Worm (Caenorhabditis elegans): ENCODE measurements around the gene W02D7.12.

W02D7.12 gene

DNA sequence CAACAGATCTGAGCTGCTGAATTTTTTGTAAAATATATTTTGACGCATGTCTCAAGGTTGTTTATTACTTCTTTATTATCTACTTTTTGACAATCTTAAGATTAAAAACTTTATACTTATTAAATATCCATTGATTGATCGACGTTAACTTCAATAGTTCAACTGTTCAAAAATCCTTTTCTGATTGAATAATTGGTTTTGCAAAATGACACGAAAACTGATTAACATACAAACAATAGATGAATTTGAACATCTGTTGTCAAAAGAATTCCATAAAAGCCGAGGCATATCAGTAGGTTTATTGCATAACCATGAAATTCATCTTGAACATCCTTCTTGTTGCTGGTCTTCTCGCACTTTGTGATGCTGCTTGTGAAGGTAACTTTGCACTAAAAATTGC, at the start of gene W02D7.12:
TSS of gene W02D7.12 (plus strand) at position 301 of the 400 bp plus-strand sequence.
- TF ChIP-seq hmbx-1 (tag; optimal IDR thresholded peaks at IDR 0.05) (no peak), tbx-11 (GFP tag; IDR thresholded peaks at IDR 0.05) (no peak), tra-4 (tag; optimal IDR thresholded peaks at IDR 0.05) (no peak), aly-1 (tag; optimal IDR thresholded peaks at IDR 0.05) (no peak), pes-1 (GFP tag; IDR thresholded peaks at IDR 0.05) (no peak), flt-1 (GFP tag; IDR thresholded peaks at IDR 0.05) (no peak)

ce11 chrV:8262212-8262611, 49.1 kb upstream of the W02D7.12 start:
- no peak for TF ChIP-seq aly-1 (tag; optimal IDR thresholded peaks at IDR 0.05)
- TF ChIP-seq hnd-1 (tag; optimal IDR thresholded peaks at IDR 0.05): no peak
- no peak for TF ChIP-seq ceh-13 (GFP tag; optimal IDR thresholded peaks at IDR 0.05)
- TF ChIP-seq sea-1 (GFP tag; conservative IDR thresholded peaks at IDR 0.05): no peak
- no peak for TF ChIP-seq ets-7 (tag; optimal IDR thresholded peaks at IDR 0.05)
- TF ChIP-seq tbx-11 (GFP tag; IDR thresholded peaks at IDR 0.05): no peak
- TF ChIP-seq flt-1 (GFP tag; IDR thresholded peaks at IDR 0.05): no peak
- no peak for TF ChIP-seq hmbx-1 (tag; optimal IDR thresholded peaks at IDR 0.05)
- no peak for TF ChIP-seq tbx-37 (GFP tag; conservative IDR thresholded peaks at IDR 0.05)
- no peak for TF ChIP-seq ceh-36 (tag; optimal IDR thresholded peaks at IDR 0.05)
- TF ChIP-seq B0310.2 (tag; optimal IDR thresholded peaks at IDR 0.05): no peak
- TF ChIP-seq hmg-4 (GFP tag; optimal IDR thresholded peaks at IDR 0.05): no peak
- TF ChIP-seq F13C5.2 (tag; optimal IDR thresholded peaks at IDR 0.05): no peak

DNA sequence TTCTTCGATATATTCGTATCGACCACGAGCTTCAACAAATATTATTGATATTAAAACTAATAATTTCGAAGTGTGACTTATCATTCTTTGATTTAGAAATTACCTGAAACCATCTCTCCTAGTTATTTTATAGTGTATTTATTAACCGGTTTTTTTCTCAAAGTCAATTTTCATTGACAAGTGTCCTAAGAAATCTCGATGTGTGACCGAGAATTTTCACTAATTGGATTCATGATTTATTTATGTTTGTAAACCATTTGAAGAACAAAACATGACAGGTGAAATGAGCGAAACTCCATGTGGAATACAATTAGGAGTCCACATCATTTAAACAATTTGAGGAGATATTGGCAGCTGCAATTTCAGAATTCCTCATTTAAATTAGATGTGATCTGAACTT, 47.8 kb upstream of the W02D7.12 start, which contains the start of gene C16D9.8:
TSS of gene C16D9.8 (minus strand) at position 101 of the 400 bp plus-strand sequence.
- no peak for TF ChIP-seq B0310.2 (tag; optimal IDR thresholded peaks at IDR 0.05)
- no peak for TF ChIP-seq F13C5.2 (tag; optimal IDR thresholded peaks at IDR 0.05)
- TF ChIP-seq ama-1 (optimal IDR thresholded peaks at IDR 0.05): no peak
- TF ChIP-seq aly-1 (tag; optimal IDR thresholded peaks at IDR 0.05): no peak
- no peak for TF ChIP-seq ceh-36 (tag; optimal IDR thresholded peaks at IDR 0.05)

- no peak for TF ChIP-seq ceh-13 (GFP tag; optimal IDR thresholded peaks at IDR 0.05)
- no peak for TF ChIP-seq aly-1 (tag; optimal IDR thresholded peaks at IDR 0.05)
- no peak for TF ChIP-seq flt-1 (GFP tag; IDR thresholded peaks at IDR 0.05)
- TF ChIP-seq tbx-11 (GFP tag; IDR thresholded peaks at IDR 0.05): no peak
- TF ChIP-seq pes-1 (GFP tag; IDR thresholded peaks at IDR 0.05): no peak
- TF ChIP-seq ceh-36 (tag; optimal IDR thresholded peaks at IDR 0.05): no peak
- no peak for TF ChIP-seq scrt-1 (GFP tag; IDR thresholded peaks at IDR 0.05)
- TF ChIP-seq hnd-1 (tag; optimal IDR thresholded peaks at IDR 0.05): no peak
- no peak for TF ChIP-seq F13C5.2 (tag; optimal IDR thresholded peaks at IDR 0.05)
- no peak for TF ChIP-seq hmbx-1 (tag; optimal IDR thresholded peaks at IDR 0.05)
- no peak for TF ChIP-seq ets-7 (tag; optimal IDR thresholded peaks at IDR 0.05)
- no peak for TF ChIP-seq tra-4 (tag; optimal IDR thresholded peaks at IDR 0.05)
- no peak for TF ChIP-seq B0310.2 (tag; optimal IDR thresholded peaks at IDR 0.05)
- no peak for TF ChIP-seq ama-1 (optimal IDR thresholded peaks at IDR 0.05)
- TF ChIP-seq tbx-37 (GFP tag; conservative IDR thresholded peaks at IDR 0.05): no peak
- no peak for TF ChIP-seq hmg-4 (GFP tag; optimal IDR thresholded peaks at IDR 0.05)
- no peak for TF ChIP-seq sea-1 (GFP tag; conservative IDR thresholded peaks at IDR 0.05)
Measured at ce11 chrV:8263941-8264340, 47.4 kb upstream of the W02D7.12 start, which contains the start of gene C16D9.9. C16D9.9 (plus strand) TSS chrV:8264241.

DNA sequence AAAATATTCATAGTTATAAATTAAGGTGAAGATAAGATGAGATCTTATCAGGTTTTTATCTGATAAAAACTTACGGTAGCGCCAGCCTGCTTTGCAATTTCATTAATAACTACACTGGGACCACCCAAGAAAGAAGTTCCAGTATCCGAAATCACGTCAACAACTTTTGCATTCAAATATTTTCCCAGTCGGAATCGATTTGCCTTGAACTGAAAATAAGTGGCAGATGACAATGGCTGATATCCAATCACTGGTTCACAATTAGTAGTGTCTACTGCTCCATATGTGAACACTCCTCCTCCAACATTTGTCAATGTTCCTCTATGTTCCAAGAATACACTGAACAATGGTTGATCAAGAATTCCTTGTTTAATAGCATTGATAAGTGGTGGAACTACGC, 45.1 kb upstream of the W02D7.12 start, which contains the start of gene F21F8.5:
TSS of gene F21F8.5 (minus strand) at position 101 of the 400 bp plus-strand sequence.
- no peak for TF ChIP-seq B0310.2 (tag; optimal IDR thresholded peaks at IDR 0.05)
- no peak for TF ChIP-seq flt-1 (GFP tag; IDR thresholded peaks at IDR 0.05)
- TF ChIP-seq tra-4 (tag; optimal IDR thresholded peaks at IDR 0.05): no peak
- TF ChIP-seq ceh-36 (tag; optimal IDR thresholded peaks at IDR 0.05): no peak
- TF ChIP-seq tbx-37 (GFP tag; conservative IDR thresholded peaks at IDR 0.05): no peak
- TF ChIP-seq hmg-4 (GFP tag; optimal IDR thresholded peaks at IDR 0.05): no peak
- no peak for TF ChIP-seq ama-1 (optimal IDR thresholded peaks at IDR 0.05)
- no peak for TF ChIP-seq scrt-1 (GFP tag; IDR thresholded peaks at IDR 0.05)
- no peak for TF ChIP-seq hmbx-1 (tag; optimal IDR thresholded peaks at IDR 0.05)
- no peak for TF ChIP-seq sea-1 (GFP tag; conservative IDR thresholded peaks at IDR 0.05)
- TF ChIP-seq tbx-11 (GFP tag; IDR thresholded peaks at IDR 0.05): no peak
- no peak for TF ChIP-seq ceh-13 (GFP tag; optimal IDR thresholded peaks at IDR 0.05)
- TF ChIP-seq ets-7 (tag; optimal IDR thresholded peaks at IDR 0.05): no peak
- no peak for TF ChIP-seq pes-1 (GFP tag; IDR thresholded peaks at IDR 0.05)
- no peak for TF ChIP-seq aly-1 (tag; optimal IDR thresholded peaks at IDR 0.05)
- TF ChIP-seq hnd-1 (tag; optimal IDR thresholded peaks at IDR 0.05): no peak
- no peak for TF ChIP-seq F13C5.2 (tag; optimal IDR thresholded peaks at IDR 0.05)

DNA sequence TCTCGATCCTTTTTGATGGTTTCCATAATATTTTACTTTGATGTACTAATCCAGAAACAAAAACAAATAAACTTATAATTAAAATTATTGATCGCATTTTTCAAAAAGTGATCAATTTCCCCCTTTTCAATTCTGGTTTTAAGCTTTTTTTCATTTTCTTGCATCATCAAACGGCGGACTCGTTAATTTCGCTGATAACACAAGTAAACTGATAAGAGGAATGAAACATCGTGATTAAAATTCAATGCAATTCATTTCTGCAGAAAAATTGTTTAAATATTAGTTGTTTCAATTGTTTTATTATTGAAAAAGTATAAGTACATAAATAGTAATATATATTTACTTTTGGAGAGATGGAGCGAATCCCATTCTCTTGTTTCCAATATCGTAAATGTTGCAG, 44.0 kb upstream of the W02D7.12 start:
- TF ChIP-seq sea-1 (GFP tag; conservative IDR thresholded peaks at IDR 0.05) (no peak), ets-7 (tag; optimal IDR thresholded peaks at IDR 0.05) (no peak), tbx-37 (GFP tag; conservative IDR thresholded peaks at IDR 0.05) (no peak), ama-1 (optimal IDR thresholded peaks at IDR 0.05) (no peak), hmbx-1 (tag; optimal IDR thresholded peaks at IDR 0.05) (no peak), pes-1 (GFP tag; IDR thresholded peaks at IDR 0.05) (no peak), tbx-11 (GFP tag; IDR thresholded peaks at IDR 0.05) (no peak), hnd-1 (tag; optimal IDR thresholded peaks at IDR 0.05) (no peak), hmg-4 (GFP tag; optimal IDR thresholded peaks at IDR 0.05) (no peak), B0310.2 (tag; optimal IDR thresholded peaks at IDR 0.05) (no peak), ceh-13 (GFP tag; optimal IDR thresholded peaks at IDR 0.05) (no peak), aly-1 (tag; optimal IDR thresholded peaks at IDR 0.05) (no peak)

ce11 chrV:8268902-8269301, 42.4 kb upstream of the W02D7.12 start, which contains the start of the genes asp-6 and asp-12:
asp-6 (minus strand) TSS chrV:8268937.
asp-12 (plus strand) TSS chrV:8269210.
- TF ChIP-seq B0310.2 (tag; optimal IDR thresholded peaks at IDR 0.05): no peak
- no peak for TF ChIP-seq tbx-11 (GFP tag; IDR thresholded peaks at IDR 0.05)
- TF ChIP-seq scrt-1 (GFP tag; IDR thresholded peaks at IDR 0.05): no peak
- TF ChIP-seq ceh-13 (GFP tag; optimal IDR thresholded peaks at IDR 0.05): no peak
- no peak for TF ChIP-seq flt-1 (GFP tag; IDR thresholded peaks at IDR 0.05)

ce11 chrV:8269878-8270277, 41.4 kb upstream of the W02D7.12 start:
- TF ChIP-seq hnd-1 (tag; optimal IDR thresholded peaks at IDR 0.05) (no peak), tra-4 (tag; optimal IDR thresholded peaks at IDR 0.05) (no peak), ceh-13 (GFP tag; optimal IDR thresholded peaks at IDR 0.05) (no peak), F13C5.2 (tag; optimal IDR thresholded peaks at IDR 0.05) (no peak), ceh-36 (tag; optimal IDR thresholded peaks at IDR 0.05) (no peak), hmbx-1 (tag; optimal IDR thresholded peaks at IDR 0.05) (no peak)

Measured in whole organism, early embryonic.